Fruit fly (Drosophila melanogaster) whole organism, prepupa: ENCODE results near the gene moody.

Experiments
- Blimp-1 ChIP-seq: fragments of 200-800 bp; sonication (Bioruptor generic); optimal IDR thresholded peaks from 3 replicates; lab custom pipeline; 2017; ENCODE audit warnings: missing biosample characterization, missing genetic modification characterization, mild to moderate bottlenecking, moderate library complexity, missing genetic modification reagents
- CG10631 ChIP-seq: fragments of 200-800 bp; sonication (Bioruptor generic); optimal IDR thresholded peaks from 2 replicates; lab custom pipeline; 2016; ENCODE audit warnings: missing biosample characterization, missing genetic modification characterization
- CG10669 ChIP-seq: fragments of 200-800 bp; sonication (Bioruptor generic); optimal IDR thresholded peaks from 3 replicates; lab custom pipeline; 2018; ENCODE audit warnings: missing biosample characterization, mild to moderate bottlenecking, missing genetic modification characterization, moderate library complexity
- CG11294 ChIP-seq: fragments of 200-800 bp; sonication (Bioruptor generic); IDR thresholded peaks from 2 replicates; pipeline ENCODE4 v1.3.6; 2022; ENCODE audit warnings: missing biosample characterization, missing genetic modification characterization
- CG11902 ChIP-seq: fragments of 200-800 bp; sonication (Bioruptor generic); optimal IDR thresholded peaks from 3 replicates; lab custom pipeline; 2016; ENCODE audit warnings: missing biosample characterization, missing genetic modification characterization
- CG15336 ChIP-seq: fragments of 200-800 bp; sonication (Bioruptor generic); IDR thresholded peaks from 2 replicates; pipeline ENCODE4 v1.3.6; 2022; ENCODE audit warnings: missing biosample characterization, missing genetic modification characterization
- CG1621 ChIP-seq: fragments of 200-800 bp; sonication (Bioruptor generic); optimal IDR thresholded peaks from 3 replicates; lab custom pipeline; 2018; ENCODE audit warnings: missing biosample characterization, mild to moderate bottlenecking, missing genetic modification characterization
- CG16779 ChIP-seq: fragments of 200-800 bp; sonication (Bioruptor generic); optimal IDR thresholded peaks from 3 replicates; lab custom pipeline; 2017; ENCODE audit warnings: missing biosample characterization, mild to moderate bottlenecking, missing genetic modification characterization
- CG3032 ChIP-seq: fragments of 200-800 bp; optimal IDR thresholded peaks from 2 replicates; lab custom pipeline; 2019; ENCODE audit warnings: missing biosample characterization, mild to moderate bottlenecking, missing genetic modification characterization, moderate library complexity
- CG31627 ChIP-seq: fragments of 200-800 bp; sonication (Bioruptor generic); optimal IDR thresholded peaks from 3 replicates; lab custom pipeline; 2016; ENCODE audit warnings: missing biosample characterization, missing genetic modification characterization
- CG32006 ChIP-seq: fragments of 200-800 bp; sonication (Bioruptor generic); optimal IDR thresholded peaks from 3 replicates; lab custom pipeline; 2017; ENCODE audit warnings: missing biosample characterization, mild to moderate bottlenecking, missing genetic modification characterization
- CG34406 ChIP-seq: fragments of 200-800 bp; sonication (Bioruptor generic); optimal IDR thresholded peaks from 3 replicates; lab custom pipeline; 2016; ENCODE audit warnings: missing biosample characterization, missing genetic modification characterization
- CG3919 ChIP-seq: fragments of 200-800 bp; sonication (Bioruptor generic); optimal IDR thresholded peaks from 3 replicates; lab custom pipeline; 2016; ENCODE audit warnings: missing biosample characterization, missing genetic modification characterization
- CG6163 ChIP-seq: fragments of 200-800 bp; sonication (Bioruptor generic); IDR thresholded peaks from 3 replicates; pipeline ENCODE4 v1.3.6; 2022; ENCODE audit warnings: missing biosample characterization, missing genetic modification characterization
- CG6276 ChIP-seq: fragments of 200-800 bp; sonication (Bioruptor generic); optimal IDR thresholded peaks from 2 replicates; lab custom pipeline; 2017; ENCODE audit warnings: missing biosample characterization, mild to moderate bottlenecking, missing genetic modification characterization
- CG6792 ChIP-seq: fragments of 200-800 bp; sonication (Bioruptor generic); optimal IDR thresholded peaks from 3 replicates; lab custom pipeline; 2016; ENCODE audit warnings: missing biosample characterization, missing genetic modification characterization
- CG6808 ChIP-seq: fragments of 200-800 bp; sonication (Bioruptor generic); optimal IDR thresholded peaks from 3 replicates; lab custom pipeline; 2017; ENCODE audit warnings: missing biosample characterization, missing genetic modification characterization, mild to moderate bottlenecking, moderate library complexity, missing genetic modification reagents
- CG6854 ChIP-seq: fragments of 200-800 bp; sonication (Bioruptor generic); optimal IDR thresholded peaks from 2 replicates; lab custom pipeline; 2017; ENCODE audit warnings: missing biosample characterization, mild to moderate bottlenecking, missing genetic modification characterization
- CG7368 ChIP-seq: fragments of 200-800 bp; sonication (Bioruptor generic); optimal IDR thresholded peaks from 3 replicates; lab custom pipeline; 2016; ENCODE audit warnings: missing biosample characterization, missing genetic modification characterization
- CG8119 ChIP-seq: fragments of 200-800 bp; sonication (Bioruptor generic); IDR thresholded peaks from 3 replicates; pipeline ENCODE4 v1.3.6; 2022; ENCODE audit warnings: missing biosample characterization, missing genetic modification characterization
- CG8319 ChIP-seq: fragments of 200-800 bp; sonication (Bioruptor generic); optimal IDR thresholded peaks from 3 replicates; lab custom pipeline; 2016; ENCODE audit warnings: missing biosample characterization, missing genetic modification characterization
- CG9139 ChIP-seq: fragments of 200-800 bp; sonication (Bioruptor generic); optimal IDR thresholded peaks from 3 replicates; lab custom pipeline; 2017; ENCODE audit warnings: missing biosample characterization, mild to moderate bottlenecking, missing genetic modification characterization
- Eip75B ChIP-seq: fragments of 200-800 bp; sonication (Bioruptor generic); optimal IDR thresholded peaks from 3 replicates; lab custom pipeline; 2016; ENCODE audit warnings: missing biosample characterization, missing genetic modification characterization
- Eip78C ChIP-seq: fragments of 200-800 bp; sonication (Bioruptor generic); peaks from one replicate; lab custom pipeline; 2016; ENCODE audit warnings: missing biosample characterization, missing genetic modification characterization
- Eip93F ChIP-seq: fragments of 200-800 bp; sonication (Bioruptor generic); optimal IDR thresholded peaks from 2 replicates; lab custom pipeline; 2016; ENCODE audit warnings: missing biosample characterization, mild to moderate bottlenecking, missing genetic modification characterization
- Ets96B ChIP-seq: fragments of 200-800 bp; optimal IDR thresholded peaks from 2 replicates; lab custom pipeline; 2019; ENCODE audit warnings: missing biosample characterization, mild to moderate bottlenecking, missing genetic modification characterization, moderate library complexity
- Gug ChIP-seq: fragments of 200-800 bp; sonication (Bioruptor generic); IDR thresholded peaks from 2 replicates; pipeline ENCODE4 v1.3.6; 2022; ENCODE audit warnings: missing biosample characterization, missing genetic modification characterization
- Hr38 ChIP-seq: sonication (Bioruptor generic); optimal IDR thresholded peaks from 2 replicates; lab custom pipeline; 2016; ENCODE audit warnings: missing biosample characterization, missing genetic modification characterization
- Hr39 ChIP-seq: fragments of 200-800 bp; sonication (Bioruptor generic); optimal IDR thresholded peaks from 2 replicates; lab custom pipeline; 2016; ENCODE audit warnings: missing biosample characterization, missing genetic modification characterization
- Met ChIP-seq: fragments of 200-800 bp; sonication (Bioruptor generic); optimal IDR thresholded peaks from 3 replicates; lab custom pipeline; 2016; ENCODE audit warnings: missing biosample characterization, missing genetic modification characterization
- OdsH ChIP-seq: fragments of 200-800 bp; sonication (Bioruptor generic); optimal IDR thresholded peaks from 3 replicates; lab custom pipeline; 2016; ENCODE audit warnings: missing biosample characterization, missing genetic modification characterization
- Smox ChIP-seq: fragments of 200-800 bp; sonication (Bioruptor generic); optimal IDR thresholded peaks from 3 replicates; lab custom pipeline; 2016; ENCODE audit warnings: missing biosample characterization, missing genetic modification characterization
- Sox102F ChIP-seq: fragments of 200-800 bp; sonication (Bioruptor generic); optimal IDR thresholded peaks from 2 replicates; lab custom pipeline; 2016; ENCODE audit warnings: missing biosample characterization, mild to moderate bottlenecking, missing genetic modification characterization
- Sox14 ChIP-seq: fragments of 200-800 bp; sonication (Bioruptor generic); optimal IDR thresholded peaks from 3 replicates; lab custom pipeline; 2016; ENCODE audit warnings: missing biosample characterization, missing genetic modification characterization
- Sox15 ChIP-seq: fragments of 200-800 bp; sonication (Bioruptor generic); optimal IDR thresholded peaks from 3 replicates; lab custom pipeline; 2016; ENCODE audit warnings: missing biosample characterization, missing genetic modification characterization
- achi ChIP-seq: fragments of 200-800 bp; sonication (Bioruptor generic); optimal IDR thresholded peaks from 3 replicates; lab custom pipeline; 2016; ENCODE audit warnings: missing biosample characterization, missing genetic modification characterization
- acj6 ChIP-seq: fragments of 200-800 bp; sonication (Bioruptor generic); optimal IDR thresholded peaks from 3 replicates; lab custom pipeline; 2016; ENCODE audit warnings: missing biosample characterization, missing genetic modification characterization
- dac ChIP-seq: fragments of 200-800 bp; sonication (Bioruptor generic); optimal IDR thresholded peaks from 2 replicates; lab custom pipeline; 2017; ENCODE audit warnings: missing biosample characterization, mild to moderate bottlenecking, missing genetic modification characterization
- dsx ChIP-seq: fragments of 200-800 bp; optimal IDR thresholded peaks from 3 replicates; lab custom pipeline; 2019; ENCODE audit warnings: missing biosample characterization, mild to moderate bottlenecking, missing genetic modification characterization, moderate library complexity; ENCODE audit not compliant: poor library complexity, severe bottlenecking
- eg ChIP-seq: fragments of 200-800 bp; sonication (Bioruptor generic); IDR thresholded peaks from 3 replicates; pipeline ENCODE4 v1.3.6; 2022; ENCODE audit warnings: missing biosample characterization, missing genetic modification characterization
- esn ChIP-seq: fragments of 200-800 bp; sonication (Bioruptor generic); optimal IDR thresholded peaks from 2 replicates; lab custom pipeline; 2016; ENCODE audit warnings: missing biosample characterization, mild to moderate bottlenecking, missing genetic modification characterization, moderate library complexity
- fd59A ChIP-seq: fragments of 200-800 bp; sonication (Bioruptor generic); optimal IDR thresholded peaks from 2 replicates; lab custom pipeline; 2017; ENCODE audit warnings: missing biosample characterization, mild to moderate bottlenecking, missing genetic modification characterization, missing genetic modification reagents
- fd85E ChIP-seq: fragments of 200-800 bp; sonication (Bioruptor generic); optimal IDR thresholded peaks from 3 replicates; lab custom pipeline; 2016; ENCODE audit warnings: missing biosample characterization, missing genetic modification characterization
- fkh ChIP-seq: fragments of 200-800 bp; sonication (Bioruptor generic); optimal IDR thresholded peaks from 3 replicates; lab custom pipeline; 2017; ENCODE audit warnings: missing biosample characterization, mild to moderate bottlenecking, missing genetic modification characterization, moderate library complexity
- lz ChIP-seq: fragments of 200-800 bp; sonication (Bioruptor generic); optimal IDR thresholded peaks from 3 replicates; lab custom pipeline; 2016; ENCODE audit warnings: missing biosample characterization, missing genetic modification characterization
- net ChIP-seq: fragments of 200-800 bp; sonication (Bioruptor generic); optimal IDR thresholded peaks from 3 replicates; lab custom pipeline; 2016; ENCODE audit warnings: missing biosample characterization, missing genetic modification characterization
- pdm3 ChIP-seq: fragments of 200-800 bp; sonication (Bioruptor generic); optimal IDR thresholded peaks from 3 replicates; lab custom pipeline; 2016; ENCODE audit warnings: missing biosample characterization, missing genetic modification characterization
- salr ChIP-seq, 2 experiments: fragments of 200-800 bp; sonication (Bioruptor generic); optimal IDR thresholded peaks; 3 replicates each; lab custom pipeline; 2016 to 2018; ENCODE audit warnings: missing biosample characterization in 2 of 2, missing genetic modification characterization in 2 of 2, mild to moderate bottlenecking in 1 of 2
- spab ChIP-seq: fragments of 200-800 bp; sonication (Bioruptor generic); optimal IDR thresholded peaks from 2 replicates; lab custom pipeline; 2017; ENCODE audit warnings: missing biosample characterization, mild to moderate bottlenecking, missing genetic modification characterization, missing genetic modification reagents
- ss ChIP-seq, 2 experiments: fragments of 200-800 bp; sonication (Bioruptor generic); optimal IDR thresholded peaks; 2 replicates in 1 of 2; 3 replicates in 1 of 2; lab custom pipeline; 2017 to 2018; ENCODE audit warnings: mild to moderate bottlenecking in 2 of 2, missing biosample characterization in 2 of 2, missing genetic modification characterization in 2 of 2, moderate library complexity in 1 of 2
- svp ChIP-seq: fragments of 200-800 bp; sonication (Bioruptor generic); peaks from one replicate; lab custom pipeline; 2016; ENCODE audit warnings: missing biosample characterization, missing genetic modification characterization
- vri ChIP-seq: fragments of 200-800 bp; sonication (Bioruptor generic); optimal IDR thresholded peaks from 3 replicates; lab custom pipeline; 2016; ENCODE audit warnings: missing biosample characterization, mild to moderate bottlenecking, missing genetic modification characterization

The moody gene

DNA sequence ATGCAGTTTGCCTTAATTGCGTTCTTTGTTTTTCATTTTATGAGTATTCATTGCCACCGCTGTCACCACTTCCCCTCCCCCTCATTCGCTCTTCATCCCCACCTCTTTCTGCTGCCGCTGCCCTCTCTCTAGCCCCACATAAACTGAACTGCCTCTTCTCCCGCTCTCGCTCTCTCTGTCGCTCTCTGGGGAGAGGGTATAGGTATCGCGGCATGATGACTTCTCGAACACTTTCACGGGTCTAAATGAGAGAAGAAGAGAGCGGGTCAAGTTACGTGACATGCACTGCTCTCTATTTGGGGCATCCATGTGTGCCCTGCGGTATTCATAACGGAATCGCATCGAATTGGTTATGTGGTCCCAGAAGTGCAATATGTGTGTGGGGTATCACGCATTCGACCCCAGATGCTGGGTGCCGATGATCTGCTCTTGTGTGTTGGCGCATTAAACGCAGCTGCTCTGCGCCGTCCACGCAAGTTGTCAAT, 33.8 kb upstream of the moody start:
- TF ChIP-seq Sox102F (GFP tag; lab: Kevin White, UChicago) (peak; percentile 95), Eip93F (GFP tag; lab: Kevin White, UChicago) (no peak), CG31627 (GFP tag; lab: Kevin White, UChicago) (peak; percentile 95), esn (GFP tag; lab: Kevin White, UChicago) (peak; percentile 94), Gug (GFP tag; lab: Robert Waterston, UW) (peak; percentile 92), fd85E (peak; percentile 92), CG6276 (GFP tag; lab: Kevin White, UChicago) (peak; percentile 84), CG16779 (tag; lab: Kevin White, UChicago) (peak; percentile 81), achi (GFP tag; lab: Kevin White, UChicago) (peak; percentile 93), CG8319 (GFP tag; lab: Kevin White, UChicago) (peak; percentile 88), dsx (GFP tag; lab: Kevin White, UChicago) (peak; percentile 85), salr (GFP tag; optimal IDR thresholded peaks at IDR 0.05; lab: Kevin White, UChicago) (peak; percentile 81 to 90), CG1621 (tag; lab: Kevin White, UChicago) (peak; percentile 92), Eip78C (GFP tag; lab: Kevin White, UChicago) (peak; percentile 98), acj6 (GFP tag; lab: Kevin White, UChicago) (peak; percentile 93), Blimp-1 (GFP tag; lab: Kevin White, UChicago) (peak; percentile 64), svp (GFP tag; lab: Kevin White, UChicago) (peak; percentile 98), Ets96B (peak; percentile 86), CG3032 (tag; lab: Kevin White, UChicago) (peak; percentile 82), Hr39 (GFP tag; lab: Kevin White, UChicago) (peak; percentile 95), Hr38 (peak; percentile 21), CG6854 (GFP tag; lab: Kevin White, UChicago) (peak; percentile 80), net (GFP tag; lab: Kevin White, UChicago) (peak; percentile 92), Smox (GFP tag; lab: Kevin White, UChicago) (peak; percentile 92), CG3919 (peak; percentile 94), CG15336 (GFP tag; lab: Robert Waterston, UW) (peak; percentile 96), CG11902 (GFP tag; lab: Kevin White, UChicago) (peak; percentile 91), vri (GFP tag; lab: Kevin White, UChicago) (peak; percentile 96), ss (GFP tag; optimal IDR thresholded peaks at IDR 0.05; lab: Kevin White, UChicago) (peak; percentile 85 to 88), lz (GFP tag; lab: Kevin White, UChicago) (peak; percentile 95), dac (peak; percentile 88), OdsH (GFP tag; lab: Kevin White, UChicago) (peak; percentile 94), Sox15 (GFP tag; lab: Kevin White, UChicago) (peak; percentile 90), Met (GFP tag; lab: Kevin White, UChicago) (peak; percentile 95), fd59A (GFP tag; lab: Kevin White, UChicago) (peak; percentile 82), CG10631 (GFP tag; lab: Kevin White, UChicago) (peak; percentile 93), pdm3 (GFP tag; lab: Kevin White, UChicago) (peak; percentile 97), CG6808 (GFP tag; lab: Kevin White, UChicago) (peak; percentile 82), fkh (GFP tag; lab: Kevin White, UChicago) (peak; percentile 60), CG10669 (GFP tag; lab: Kevin White, UChicago) (peak; percentile 90), spab (peak; percentile 80), CG6163 (GFP tag; lab: Robert Waterston, UW) (peak; percentile 95), CG8119 (GFP tag; lab: Robert Waterston, UW) (peak; percentile 93), CG6792 (GFP tag; lab: Kevin White, UChicago) (peak; percentile 95), Eip75B (GFP tag; lab: Kevin White, UChicago) (peak; percentile 93), CG34406 (GFP tag; lab: Kevin White, UChicago) (peak; percentile 91), eg (GFP tag; lab: Robert Waterston, UW) (peak; percentile 91), CG32006 (GFP tag; lab: Kevin White, UChicago) (peak; percentile 94), Sox14 (peak; percentile 97), CG9139 (GFP tag; lab: Kevin White, UChicago) (peak; percentile 89), CG7368 (GFP tag; lab: Kevin White, UChicago) (peak; percentile 96), CG11294 (GFP tag; lab: Robert Waterston, UW) (peak; percentile 82)
